Worm (Caenorhabditis elegans): Measurements from ENCODE around the gene C26E6.12.
"Not testable (repeated sequence)": the region's sequence is repeated elsewhere in the genome, so short reads cannot be mapped to it uniquely, and the experiment has no call there.

The C26E6.12 gene

ce11 chrIII:4947352-4947751, 15.3 kb upstream of the C26E6.12 start:
- no peak for TF ChIP-seq dao-5 (tag; optimal IDR thresholded peaks at IDR 0.05)
- TF ChIP-seq W03F9.2 (tag; optimal IDR thresholded peaks at IDR 0.05), result no peak
- TF ChIP-seq him-1 (tag; optimal IDR thresholded peaks at IDR 0.05), result no peak

ce11 chrIII:4944213-4944612, 12.2 kb upstream of the C26E6.12 start, which contains the start of gene ntl-9:
TSS of gene ntl-9 (plus strand) at chrIII:4944513.
- TF ChIP-seq him-1 (tag; optimal IDR thresholded peaks at IDR 0.05) (no peak), W03F9.2 (tag; optimal IDR thresholded peaks at IDR 0.05) (no peak), dao-5 (tag; optimal IDR thresholded peaks at IDR 0.05) (no peak)

- TF ChIP-seq him-1 (tag; optimal IDR thresholded peaks at IDR 0.05) (no peak), W03F9.2 (tag; optimal IDR thresholded peaks at IDR 0.05) (no peak), dao-5 (tag; optimal IDR thresholded peaks at IDR 0.05) (no peak)
Observed at ce11 chrIII:4939267-4939666, 7.2 kb upstream of the C26E6.12 start, which contains the start of gene rpb-2. TSS of gene rpb-2 (plus strand) at chrIII:4939567.

- no peak for TF ChIP-seq him-1 (tag; optimal IDR thresholded peaks at IDR 0.05)
- TF ChIP-seq dao-5 (tag; optimal IDR thresholded peaks at IDR 0.05), result no peak
- TF ChIP-seq W03F9.2 (tag; optimal IDR thresholded peaks at IDR 0.05), result no peak
Observed at ce11 chrIII:4937022-4937421, 5.0 kb upstream of the C26E6.12 start, which contains the start of gene fsn-1. TSS of gene fsn-1 (plus strand) at chrIII:4937322.

DNA sequence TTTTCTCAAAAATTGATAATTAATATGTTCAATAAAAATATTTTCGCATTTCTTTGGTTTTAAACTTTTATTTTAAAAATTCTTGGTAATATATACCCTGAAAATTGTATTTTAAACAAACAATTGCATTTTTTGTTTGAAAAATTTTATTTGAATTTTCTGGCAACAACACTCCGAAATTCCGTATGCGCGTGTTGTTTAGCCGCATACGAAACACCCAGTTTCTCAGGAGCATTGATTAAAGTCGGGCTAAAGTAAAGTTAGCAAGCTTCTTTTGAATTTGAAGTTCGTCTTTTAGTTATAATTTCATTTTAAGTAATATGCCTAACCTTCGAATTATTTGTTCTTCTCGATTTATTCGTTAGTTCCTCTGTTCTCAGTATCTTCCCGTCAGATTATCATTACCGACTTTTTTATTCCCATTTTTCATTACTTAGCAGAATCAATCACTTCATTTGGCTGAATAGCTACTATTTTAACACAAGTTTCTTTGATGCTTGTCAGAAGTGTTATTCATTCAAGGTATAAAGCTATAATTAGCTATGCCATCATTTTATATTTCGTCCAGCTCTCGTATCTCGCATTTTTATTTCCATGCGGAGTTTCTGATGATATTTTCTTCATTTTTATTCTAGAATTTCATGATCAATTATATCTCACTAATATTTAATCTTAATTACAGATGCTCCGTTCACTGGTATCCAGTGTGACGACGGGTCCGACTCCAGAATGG, 3.0 kb upstream of the C26E6.12 start, which contains the start of gene mrps-18C:
Gene mrps-18C, plus strand, starts transcription at position 683 of the 733 bp plus-strand sequence.
- no peak for TF ChIP-seq dao-5 (tag; optimal IDR thresholded peaks at IDR 0.05)
- no peak for TF ChIP-seq him-1 (tag; optimal IDR thresholded peaks at IDR 0.05)
- TF ChIP-seq W03F9.2 (tag; optimal IDR thresholded peaks at IDR 0.05), result no peak

- no peak for TF ChIP-seq him-1 (tag; optimal IDR thresholded peaks at IDR 0.05)
- TF ChIP-seq dao-5 (tag; optimal IDR thresholded peaks at IDR 0.05), result no peak
- TF ChIP-seq W03F9.2 (tag; optimal IDR thresholded peaks at IDR 0.05), result peak; percentile 79
Observed at ce11 chrIII:4930154-4930679, 1.8 kb downstream of the C26E6.12 start, which contains the start of gene set-2. TSS of gene set-2 (minus strand) at chrIII:4930204.

ce11 chrIII:4924134-4924533, 7.9 kb downstream of the C26E6.12 start:
- TF ChIP-seq W03F9.2 (tag; optimal IDR thresholded peaks at IDR 0.05) (no peak), him-1 (tag; optimal IDR thresholded peaks at IDR 0.05) (no peak), dao-5 (tag; optimal IDR thresholded peaks at IDR 0.05) (no peak)

- not testable (repeated sequence) for TF ChIP-seq W03F9.2, dao-5, him-1 (tag; optimal IDR thresholded peaks at IDR 0.05)
Observed at ce11 chrIII:4922020-4922419, 10.0 kb downstream of the C26E6.12 start, which contains the start of gene mmab-1. TSS of gene mmab-1 (minus strand) at chrIII:4922114.

DNA sequence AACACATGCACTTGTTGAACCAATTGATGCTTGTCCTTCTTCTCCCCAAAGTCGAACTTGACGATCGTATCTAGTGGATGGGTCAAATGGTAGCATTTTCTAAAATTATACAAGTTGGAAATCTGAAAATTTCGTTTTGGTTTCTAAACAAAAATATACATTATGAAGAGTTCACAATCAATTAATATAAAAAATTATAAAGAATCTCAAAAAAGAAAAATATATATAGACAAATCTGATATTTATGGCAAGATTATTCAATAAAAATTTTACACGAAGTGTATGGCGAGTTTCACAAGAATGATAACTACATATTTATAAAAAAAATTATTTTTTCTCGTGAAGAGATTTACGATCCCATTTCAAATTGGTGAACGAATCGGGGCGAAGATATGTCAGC, 11.8 kb downstream of the C26E6.12 start, which contains the start of gene ula-1:
Gene ula-1, minus strand, starts transcription at position 101 of the 400 bp plus-strand sequence.
- TF ChIP-seq W03F9.2 (tag; optimal IDR thresholded peaks at IDR 0.05) (no peak), dao-5 (tag; optimal IDR thresholded peaks at IDR 0.05) (no peak), him-1 (tag; optimal IDR thresholded peaks at IDR 0.05) (no peak)

- no peak for TF ChIP-seq him-1 (tag; optimal IDR thresholded peaks at IDR 0.05)
- TF ChIP-seq W03F9.2 (tag; optimal IDR thresholded peaks at IDR 0.05), result no peak
- TF ChIP-seq dao-5 (tag; optimal IDR thresholded peaks at IDR 0.05), result no peak
Observed at ce11 chrIII:4918906-4919305, 13.1 kb downstream of the C26E6.12 start.

DNA sequence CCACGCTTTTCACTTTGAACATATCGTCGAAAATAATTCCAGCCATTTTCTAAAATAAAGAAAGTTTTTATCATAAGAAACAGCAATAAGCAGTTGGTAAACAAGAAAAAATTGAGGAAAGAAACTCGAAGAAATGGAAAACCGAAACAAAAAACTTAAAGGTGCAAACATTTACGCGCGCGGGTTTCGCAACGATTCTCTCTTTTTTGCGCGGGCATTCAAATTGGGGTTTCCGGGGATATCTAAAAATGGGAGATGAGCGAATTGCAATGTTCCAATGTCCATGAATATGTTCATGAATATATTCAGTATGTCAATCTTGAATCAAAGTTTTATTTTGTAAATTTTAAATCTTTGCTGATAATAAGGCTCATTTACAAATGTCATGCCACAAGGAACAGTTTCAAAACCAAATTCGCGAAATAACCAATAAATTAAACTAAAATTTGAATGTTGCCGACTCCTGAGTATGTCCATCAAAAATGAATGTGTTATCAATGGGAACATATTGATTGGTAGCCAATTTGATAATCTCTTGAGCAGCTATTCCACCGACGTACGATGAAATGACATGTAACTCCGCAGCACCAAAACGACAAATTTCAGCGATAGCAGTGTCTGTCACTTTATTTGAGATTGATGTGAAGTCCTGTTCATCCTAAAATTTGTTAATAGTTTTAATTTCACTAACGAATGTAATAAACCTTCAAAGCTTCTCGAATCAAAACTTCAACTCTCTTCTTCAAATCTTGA, 13.9 kb downstream of the C26E6.12 start, which contains the start of gene rpb-8:
Gene rpb-8, minus strand, starts transcription at position 49 of the 753 bp plus-strand sequence.
- TF ChIP-seq him-1 (tag; optimal IDR thresholded peaks at IDR 0.05) (no peak), W03F9.2 (tag; optimal IDR thresholded peaks at IDR 0.05) (peak; percentile 60), dao-5 (tag; optimal IDR thresholded peaks at IDR 0.05) (no peak)

ce11 chrIII:4917077-4917476, 15.0 kb downstream of the C26E6.12 start, which contains the start of gene rars-1:
TSS of gene rars-1 (minus strand) at chrIII:4917177.
- TF ChIP-seq W03F9.2 (tag; optimal IDR thresholded peaks at IDR 0.05) (no peak), him-1 (tag; optimal IDR thresholded peaks at IDR 0.05) (no peak), dao-5 (tag; optimal IDR thresholded peaks at IDR 0.05) (no peak)

ce11 chrIII:4913736-4914135, 18.3 kb downstream of the C26E6.12 start:
- TF ChIP-seq him-1 (tag; optimal IDR thresholded peaks at IDR 0.05) (no peak), dao-5 (tag; optimal IDR thresholded peaks at IDR 0.05) (no peak), W03F9.2 (tag; optimal IDR thresholded peaks at IDR 0.05) (no peak)

Measured in whole organism, L4/young adult.